Fruit fly (Drosophila melanogaster) whole organism, prepupa: ENCODE results near the gene CG18731.

ENCODE experiments used
- Blimp-1 ChIP-seq: fragments of 200-800 bp; sonication (Bioruptor generic); optimal IDR thresholded peaks from 3 replicates; lab custom pipeline; 2017; ENCODE audit warnings: missing biosample characterization, missing genetic modification characterization, mild to moderate bottlenecking, moderate library complexity, missing genetic modification reagents
- CG10631 ChIP-seq: fragments of 200-800 bp; sonication (Bioruptor generic); optimal IDR thresholded peaks from 2 replicates; lab custom pipeline; 2016; ENCODE audit warnings: missing biosample characterization, missing genetic modification characterization
- CG11294 ChIP-seq: fragments of 200-800 bp; sonication (Bioruptor generic); IDR thresholded peaks from 2 replicates; pipeline ENCODE4 v1.3.6; 2022; ENCODE audit warnings: missing biosample characterization, missing genetic modification characterization
- CG11762 ChIP-seq: fragments of 200-800 bp; sonication (Bioruptor generic); optimal IDR thresholded peaks from 3 replicates; lab custom pipeline; 2016; ENCODE audit warnings: missing biosample characterization, missing genetic modification characterization; ENCODE audit not compliant: insufficient read depth
- CG15336 ChIP-seq: fragments of 200-800 bp; sonication (Bioruptor generic); IDR thresholded peaks from 2 replicates; pipeline ENCODE4 v1.3.6; 2022; ENCODE audit warnings: missing biosample characterization, missing genetic modification characterization
- CG1621 ChIP-seq: fragments of 200-800 bp; sonication (Bioruptor generic); optimal IDR thresholded peaks from 3 replicates; lab custom pipeline; 2018; ENCODE audit warnings: missing biosample characterization, mild to moderate bottlenecking, missing genetic modification characterization
- CG16779 ChIP-seq: fragments of 200-800 bp; sonication (Bioruptor generic); optimal IDR thresholded peaks from 3 replicates; lab custom pipeline; 2017; ENCODE audit warnings: missing biosample characterization, mild to moderate bottlenecking, missing genetic modification characterization
- CG3032 ChIP-seq: fragments of 200-800 bp; optimal IDR thresholded peaks from 2 replicates; lab custom pipeline; 2019; ENCODE audit warnings: missing biosample characterization, mild to moderate bottlenecking, missing genetic modification characterization, moderate library complexity
- CG31627 ChIP-seq: fragments of 200-800 bp; sonication (Bioruptor generic); optimal IDR thresholded peaks from 3 replicates; lab custom pipeline; 2016; ENCODE audit warnings: missing biosample characterization, missing genetic modification characterization
- CG32006 ChIP-seq: fragments of 200-800 bp; sonication (Bioruptor generic); optimal IDR thresholded peaks from 3 replicates; lab custom pipeline; 2017; ENCODE audit warnings: missing biosample characterization, mild to moderate bottlenecking, missing genetic modification characterization
- CG34406 ChIP-seq: fragments of 200-800 bp; sonication (Bioruptor generic); optimal IDR thresholded peaks from 3 replicates; lab custom pipeline; 2016; ENCODE audit warnings: missing biosample characterization, missing genetic modification characterization
- CG3919 ChIP-seq: fragments of 200-800 bp; sonication (Bioruptor generic); optimal IDR thresholded peaks from 3 replicates; lab custom pipeline; 2016; ENCODE audit warnings: missing biosample characterization, missing genetic modification characterization
- CG4318 ChIP-seq: fragments of 200-800 bp; sonication (Bioruptor generic); optimal IDR thresholded peaks from 3 replicates; lab custom pipeline; 2017; ENCODE audit warnings: missing biosample characterization, mild to moderate bottlenecking, missing genetic modification characterization
- CG6163 ChIP-seq: fragments of 200-800 bp; sonication (Bioruptor generic); IDR thresholded peaks from 3 replicates; pipeline ENCODE4 v1.3.6; 2022; ENCODE audit warnings: missing biosample characterization, missing genetic modification characterization
- CG6792 ChIP-seq: fragments of 200-800 bp; sonication (Bioruptor generic); optimal IDR thresholded peaks from 3 replicates; lab custom pipeline; 2016; ENCODE audit warnings: missing biosample characterization, missing genetic modification characterization
- CG6808 ChIP-seq: fragments of 200-800 bp; sonication (Bioruptor generic); optimal IDR thresholded peaks from 3 replicates; lab custom pipeline; 2017; ENCODE audit warnings: missing biosample characterization, missing genetic modification characterization, mild to moderate bottlenecking, moderate library complexity, missing genetic modification reagents
- CG6854 ChIP-seq: fragments of 200-800 bp; sonication (Bioruptor generic); optimal IDR thresholded peaks from 2 replicates; lab custom pipeline; 2017; ENCODE audit warnings: missing biosample characterization, mild to moderate bottlenecking, missing genetic modification characterization
- CG7368 ChIP-seq: fragments of 200-800 bp; sonication (Bioruptor generic); optimal IDR thresholded peaks from 3 replicates; lab custom pipeline; 2016; ENCODE audit warnings: missing biosample characterization, missing genetic modification characterization
- CG8119 ChIP-seq: fragments of 200-800 bp; sonication (Bioruptor generic); IDR thresholded peaks from 3 replicates; pipeline ENCODE4 v1.3.6; 2022; ENCODE audit warnings: missing biosample characterization, missing genetic modification characterization
- CG8319 ChIP-seq: fragments of 200-800 bp; sonication (Bioruptor generic); optimal IDR thresholded peaks from 3 replicates; lab custom pipeline; 2016; ENCODE audit warnings: missing biosample characterization, missing genetic modification characterization
- CG8632 ChIP-seq: fragments of 200-800 bp; sonication (Bioruptor generic); optimal IDR thresholded peaks from 3 replicates; lab custom pipeline; 2016; ENCODE audit warnings: missing biosample characterization, missing genetic modification characterization
- CG9139 ChIP-seq: fragments of 200-800 bp; sonication (Bioruptor generic); optimal IDR thresholded peaks from 3 replicates; lab custom pipeline; 2017; ENCODE audit warnings: missing biosample characterization, mild to moderate bottlenecking, missing genetic modification characterization
- Eip78C ChIP-seq: fragments of 200-800 bp; sonication (Bioruptor generic); peaks from one replicate; lab custom pipeline; 2016; ENCODE audit warnings: missing biosample characterization, missing genetic modification characterization
- Eip93F ChIP-seq: fragments of 200-800 bp; sonication (Bioruptor generic); optimal IDR thresholded peaks from 2 replicates; lab custom pipeline; 2016; ENCODE audit warnings: missing biosample characterization, mild to moderate bottlenecking, missing genetic modification characterization
- Gug ChIP-seq: fragments of 200-800 bp; sonication (Bioruptor generic); IDR thresholded peaks from 2 replicates; pipeline ENCODE4 v1.3.6; 2022; ENCODE audit warnings: missing biosample characterization, missing genetic modification characterization
- Hr38 ChIP-seq: sonication (Bioruptor generic); optimal IDR thresholded peaks from 2 replicates; lab custom pipeline; 2016; ENCODE audit warnings: missing biosample characterization, missing genetic modification characterization
- Hr39 ChIP-seq: fragments of 200-800 bp; sonication (Bioruptor generic); optimal IDR thresholded peaks from 2 replicates; lab custom pipeline; 2016; ENCODE audit warnings: missing biosample characterization, missing genetic modification characterization
- Lpt ChIP-seq: fragments of 200-800 bp; sonication (Bioruptor generic); optimal IDR thresholded peaks from 3 replicates; lab custom pipeline; 2016; ENCODE audit warnings: missing biosample characterization, missing genetic modification characterization
- Met ChIP-seq: fragments of 200-800 bp; sonication (Bioruptor generic); optimal IDR thresholded peaks from 3 replicates; lab custom pipeline; 2016; ENCODE audit warnings: missing biosample characterization, missing genetic modification characterization
- OdsH ChIP-seq: fragments of 200-800 bp; sonication (Bioruptor generic); optimal IDR thresholded peaks from 3 replicates; lab custom pipeline; 2016; ENCODE audit warnings: missing biosample characterization, missing genetic modification characterization
- Smox ChIP-seq: fragments of 200-800 bp; sonication (Bioruptor generic); optimal IDR thresholded peaks from 3 replicates; lab custom pipeline; 2016; ENCODE audit warnings: missing biosample characterization, missing genetic modification characterization
- Sox14 ChIP-seq: fragments of 200-800 bp; sonication (Bioruptor generic); optimal IDR thresholded peaks from 3 replicates; lab custom pipeline; 2016; ENCODE audit warnings: missing biosample characterization, missing genetic modification characterization
- Sox15 ChIP-seq: fragments of 200-800 bp; sonication (Bioruptor generic); optimal IDR thresholded peaks from 3 replicates; lab custom pipeline; 2016; ENCODE audit warnings: missing biosample characterization, missing genetic modification characterization
- acj6 ChIP-seq: fragments of 200-800 bp; sonication (Bioruptor generic); optimal IDR thresholded peaks from 3 replicates; lab custom pipeline; 2016; ENCODE audit warnings: missing biosample characterization, missing genetic modification characterization
- cyc ChIP-seq: fragments of 200-800 bp; sonication (Bioruptor generic); optimal IDR thresholded peaks from 3 replicates; lab custom pipeline; 2016; ENCODE audit warnings: missing biosample characterization, missing genetic modification characterization
- dac ChIP-seq: fragments of 200-800 bp; sonication (Bioruptor generic); optimal IDR thresholded peaks from 2 replicates; lab custom pipeline; 2017; ENCODE audit warnings: missing biosample characterization, mild to moderate bottlenecking, missing genetic modification characterization
- dsx ChIP-seq: fragments of 200-800 bp; optimal IDR thresholded peaks from 3 replicates; lab custom pipeline; 2019; ENCODE audit warnings: missing biosample characterization, mild to moderate bottlenecking, missing genetic modification characterization, moderate library complexity; ENCODE audit not compliant: poor library complexity, severe bottlenecking
- eg ChIP-seq: fragments of 200-800 bp; sonication (Bioruptor generic); IDR thresholded peaks from 3 replicates; pipeline ENCODE4 v1.3.6; 2022; ENCODE audit warnings: missing biosample characterization, missing genetic modification characterization
- fd59A ChIP-seq: fragments of 200-800 bp; sonication (Bioruptor generic); optimal IDR thresholded peaks from 2 replicates; lab custom pipeline; 2017; ENCODE audit warnings: missing biosample characterization, mild to moderate bottlenecking, missing genetic modification characterization, missing genetic modification reagents
- fd85E ChIP-seq: fragments of 200-800 bp; sonication (Bioruptor generic); optimal IDR thresholded peaks from 3 replicates; lab custom pipeline; 2016; ENCODE audit warnings: missing biosample characterization, missing genetic modification characterization
- fkh ChIP-seq: fragments of 200-800 bp; sonication (Bioruptor generic); optimal IDR thresholded peaks from 3 replicates; lab custom pipeline; 2017; ENCODE audit warnings: missing biosample characterization, mild to moderate bottlenecking, missing genetic modification characterization, moderate library complexity
- lz ChIP-seq: fragments of 200-800 bp; sonication (Bioruptor generic); optimal IDR thresholded peaks from 3 replicates; lab custom pipeline; 2016; ENCODE audit warnings: missing biosample characterization, missing genetic modification characterization
- net ChIP-seq: fragments of 200-800 bp; sonication (Bioruptor generic); optimal IDR thresholded peaks from 3 replicates; lab custom pipeline; 2016; ENCODE audit warnings: missing biosample characterization, missing genetic modification characterization
- pdm3 ChIP-seq: fragments of 200-800 bp; sonication (Bioruptor generic); optimal IDR thresholded peaks from 3 replicates; lab custom pipeline; 2016; ENCODE audit warnings: missing biosample characterization, missing genetic modification characterization
- salr ChIP-seq, 2 experiments: fragments of 200-800 bp; sonication (Bioruptor generic); optimal IDR thresholded peaks; 3 replicates each; lab custom pipeline; 2016 to 2018; ENCODE audit warnings: missing biosample characterization in 2 of 2, missing genetic modification characterization in 2 of 2, mild to moderate bottlenecking in 1 of 2
- spab ChIP-seq: fragments of 200-800 bp; sonication (Bioruptor generic); optimal IDR thresholded peaks from 2 replicates; lab custom pipeline; 2017; ENCODE audit warnings: missing biosample characterization, mild to moderate bottlenecking, missing genetic modification characterization, missing genetic modification reagents
- vri ChIP-seq: fragments of 200-800 bp; sonication (Bioruptor generic); optimal IDR thresholded peaks from 3 replicates; lab custom pipeline; 2016; ENCODE audit warnings: missing biosample characterization, mild to moderate bottlenecking, missing genetic modification characterization

Gene CG18731

dm6 chr3R:29736678-29737093 is 11.9 kb downstream of the CG18731 start, which contains the start of the genes CG7601 and CIA30 (continued):
- TF ChIP-seq fd59A (GFP tag; lab: Kevin White, UChicago), result peak; percentile 98
- TF ChIP-seq CG3919, result peak; percentile 99
- peak; percentile 98 for TF ChIP-seq dac
- peak; percentile 100 for TF ChIP-seq Eip78C (GFP tag; lab: Kevin White, UChicago)
- TF ChIP-seq CG7368 (GFP tag; lab: Kevin White, UChicago), result peak; percentile 99
- TF ChIP-seq salr (GFP tag; optimal IDR thresholded peaks at IDR 0.05; lab: Kevin White, UChicago), result peak; percentile 96 to 97
- peak; percentile 99 for TF ChIP-seq acj6 (GFP tag; lab: Kevin White, UChicago)
- TF ChIP-seq pdm3, result peak; percentile 99
- TF ChIP-seq CG31627 (GFP tag; lab: Kevin White, UChicago), result peak; percentile 99
- TF ChIP-seq spab (GFP tag; lab: Kevin White, UChicago), result peak; percentile 99
- peak; percentile 100 for TF ChIP-seq Gug (GFP tag; lab: Robert Waterston, UW)
- TF ChIP-seq CG16779 (tag; lab: Kevin White, UChicago), result peak; percentile 95
- peak; percentile 99 for TF ChIP-seq CG11762 (GFP tag; lab: Kevin White, UChicago)
- TF ChIP-seq fkh (GFP tag; lab: Kevin White, UChicago), result no peak
- TF ChIP-seq Eip93F (GFP tag; lab: Kevin White, UChicago), result peak; percentile 95
- TF ChIP-seq Blimp-1 (GFP tag; lab: Kevin White, UChicago), result peak; percentile 96
- peak; percentile 99 for TF ChIP-seq dsx (GFP tag; lab: Kevin White, UChicago)
- TF ChIP-seq OdsH (GFP tag; lab: Kevin White, UChicago), result peak; percentile 99
- TF ChIP-seq Hr38, result peak; percentile 98
- TF ChIP-seq CG6163 (GFP tag; lab: Robert Waterston, UW), result peak; percentile 100
- TF ChIP-seq Hr39 (GFP tag; lab: Kevin White, UChicago), result peak; percentile 99
- TF ChIP-seq lz (GFP tag; lab: Kevin White, UChicago), result peak; percentile 99
- TF ChIP-seq CG10631 (GFP tag; lab: Kevin White, UChicago), result peak; percentile 99
- peak; percentile 100 for TF ChIP-seq CG15336 (GFP tag; lab: Robert Waterston, UW)
- TF ChIP-seq Sox15 (GFP tag; lab: Kevin White, UChicago), result peak; percentile 99
- TF ChIP-seq CG9139, result peak; percentile 98
- peak; percentile 97 for TF ChIP-seq CG6854 (GFP tag; lab: Kevin White, UChicago)
- peak; percentile 96 for TF ChIP-seq fd85E (GFP tag; lab: Kevin White, UChicago)
- peak; percentile 99 for TF ChIP-seq Sox14 (GFP tag; lab: Kevin White, UChicago)
- TF ChIP-seq, all 60 proteins: peak for 59

- TF ChIP-seq CG8119 (GFP tag; lab: Robert Waterston, UW) (no peak), CG6163 (GFP tag; lab: Robert Waterston, UW) (no peak), CG32006 (peak; percentile 75), Hr39 (GFP tag; lab: Kevin White, UChicago) (peak; percentile 3), CG3032 (tag; lab: Kevin White, UChicago) (peak; percentile 13), eg (GFP tag; lab: Robert Waterston, UW) (no peak), Hr38 (no peak), Eip78C (GFP tag; lab: Kevin White, UChicago) (peak; percentile 90), fd59A (GFP tag; lab: Kevin White, UChicago) (no peak), spab (GFP tag; lab: Kevin White, UChicago) (peak; percentile 6), Met (GFP tag; lab: Kevin White, UChicago) (peak; percentile 47), Lpt (GFP tag; lab: Kevin White, UChicago) (peak; percentile 25), CG6808 (GFP tag; lab: Kevin White, UChicago) (no peak), Smox (GFP tag; lab: Kevin White, UChicago) (peak; percentile 44), acj6 (GFP tag; lab: Kevin White, UChicago) (peak; percentile 60), CG1621 (tag; lab: Kevin White, UChicago) (peak; percentile 17), OdsH (GFP tag; lab: Kevin White, UChicago) (peak; percentile 71), Eip93F (GFP tag; lab: Kevin White, UChicago) (no peak), CG4318 (GFP tag; lab: Kevin White, UChicago) (peak; percentile 12), CG34406 (GFP tag; lab: Kevin White, UChicago) (peak; percentile 40), fkh (GFP tag; lab: Kevin White, UChicago) (no peak), vri (peak; percentile 55), CG6792 (GFP tag; lab: Kevin White, UChicago) (peak; percentile 32), CG11762 (GFP tag; lab: Kevin White, UChicago) (peak; percentile 10), CG8632 (peak; percentile 40), CG6854 (GFP tag; lab: Kevin White, UChicago) (no peak), CG8319 (GFP tag; lab: Kevin White, UChicago) (no peak), fd85E (GFP tag; lab: Kevin White, UChicago) (no peak), net (GFP tag; lab: Kevin White, UChicago) (peak; percentile 54), pdm3 (peak; percentile 15), CG11294 (GFP tag; lab: Robert Waterston, UW) (no peak), cyc (GFP tag; lab: Kevin White, UChicago) (peak; percentile 21), CG3919 (peak; percentile 62), lz (GFP tag; lab: Kevin White, UChicago) (peak; percentile 54), Sox15 (GFP tag; lab: Kevin White, UChicago) (no peak), CG31627 (GFP tag; lab: Kevin White, UChicago) (peak; percentile 11)
These were observed 13.1 kb downstream of the CG18731 start, which contains the start of gene Gnpnat for dm6 chr3R:29737891-29738290. Gene Gnpnat, plus strand, starts transcription at chr3R:29738275.
